Worm (Caenorhabditis elegans) whole organism, young adult: ENCODE data around the gene mig-2.

Source experiments
- F23B12.7 ChIP-seq: sonication (generic microtip); optimal IDR thresholded peaks from 2 replicates; lab custom pipeline; 2017; ENCODE audit warnings: missing genetic modification characterization, mild to moderate bottlenecking, missing compliant biosample characterization, antibody characterized with exemption, moderate library complexity; ENCODE audit not compliant: insufficient read depth
- T07F8.4 ChIP-seq: sonication (generic microtip); optimal IDR thresholded peaks from 2 replicates; lab custom pipeline; 2016; ENCODE audit warnings: mild to moderate bottlenecking, missing genetic modification characterization, moderate library complexity, missing compliant biosample characterization
- T26A5.8 ChIP-seq: sonication (generic microtip); optimal IDR thresholded peaks from 2 replicates; lab custom pipeline; 2016; ENCODE audit warnings: missing genetic modification characterization, missing compliant biosample characterization
- Y53F4B.3 ChIP-seq: fragments of 200-800 bp; sonication (Bioruptor generic); IDR thresholded peaks from 2 replicates; pipeline ENCODE4 v1.3.6; 2022; ENCODE audit warnings: missing genetic modification reagents, missing genetic modification characterization, missing compliant biosample characterization
- Y56A3A.18 ChIP-seq: fragments of 200-800 bp; sonication (Bioruptor generic); IDR thresholded peaks from 2 replicates; pipeline ENCODE4 v1.3.6; 2022; ENCODE audit warnings: missing genetic modification reagents, missing genetic modification characterization, missing compliant biosample characterization
- Y95B8A.8 ChIP-seq: fragments of 200-800 bp; sonication (Bioruptor generic); IDR thresholded peaks from 2 replicates; pipeline ENCODE4 v1.3.6; 2022; ENCODE audit warnings: missing genetic modification reagents, missing genetic modification characterization, missing compliant biosample characterization
- aptf-3 ChIP-seq: fragments of 200-800 bp; sonication (Bioruptor generic); IDR thresholded peaks from 2 replicates; pipeline ENCODE4 v1.3.6; 2022; ENCODE audit warnings: missing genetic modification characterization, missing compliant biosample characterization
- athp-1 ChIP-seq: sonication (generic microtip); optimal IDR thresholded peaks from 2 replicates; lab custom pipeline; 2017; ENCODE audit warnings: mild to moderate bottlenecking, missing genetic modification characterization, missing compliant biosample characterization
- attf-6 ChIP-seq: fragments of 200-800 bp; sonication (Bioruptor generic); IDR thresholded peaks from 2 replicates; pipeline ENCODE4 v1.3.6; 2022; ENCODE audit warnings: missing genetic modification reagents, missing genetic modification characterization, missing compliant biosample characterization
- ceh-91 ChIP-seq: fragments of 200-800 bp; sonication (Bioruptor generic); IDR thresholded peaks from 2 replicates; pipeline ENCODE4 v1.3.6; 2022; ENCODE audit warnings: missing genetic modification reagents, missing genetic modification characterization, missing compliant biosample characterization
- chd-7 ChIP-seq: sonication (generic microtip); optimal IDR thresholded peaks from 2 replicates; lab custom pipeline; 2016; ENCODE audit warnings: mild to moderate bottlenecking, missing genetic modification characterization, moderate library complexity, missing compliant biosample characterization
- die-1 ChIP-seq: sonication (generic microtip); optimal IDR thresholded peaks from 2 replicates; lab custom pipeline; 2016; ENCODE audit warnings: missing genotype, mild to moderate bottlenecking, missing genetic modification characterization, missing compliant biosample characterization
- dpl-1 ChIP-seq: fragments of 150-350 bp; optimal IDR thresholded peaks from 2 replicates; lab custom pipeline; 2014; ENCODE audit warnings: missing biosample characterization, missing genetic modification reagents, missing genetic modification characterization
- egl-44 ChIP-seq: fragments of 200-800 bp; sonication (Bioruptor generic); IDR thresholded peaks from 2 replicates; pipeline ENCODE4 v1.3.6; 2022; ENCODE audit warnings: missing genetic modification reagents, missing genetic modification characterization, missing compliant biosample characterization
- egrh-3 ChIP-seq: fragments of 200-800 bp; sonication (Bioruptor generic); IDR thresholded peaks from 2 replicates; pipeline ENCODE4 v1.3.6; 2022; ENCODE audit warnings: missing genetic modification reagents, missing genetic modification characterization, missing compliant biosample characterization
- ekl-4 ChIP-seq: fragments of 200-800 bp; sonication (Bioruptor generic); IDR thresholded peaks from 2 replicates; pipeline ENCODE4 v1.3.6; 2022; ENCODE audit warnings: missing genetic modification reagents, missing genetic modification characterization, missing compliant biosample characterization
- ets-4 ChIP-seq: fragments of 200-800 bp; sonication (Bioruptor generic); optimal IDR thresholded peaks from 2 replicates; lab custom pipeline; 2018; ENCODE audit warnings: mild to moderate bottlenecking, missing genetic modification characterization, missing compliant biosample characterization
- hmg-1.2 ChIP-seq: fragments of 200-800 bp; sonication (Bioruptor generic); IDR thresholded peaks from 2 replicates; pipeline ENCODE4 v1.3.6; 2022; ENCODE audit warnings: missing genetic modification reagents, missing genetic modification characterization, missing compliant biosample characterization
- hsf-1 ChIP-seq: fragments of 200-800 bp; sonication (Bioruptor generic); IDR thresholded peaks from 2 replicates; pipeline ENCODE4 v1.3.6; 2022; ENCODE audit warnings: missing genetic modification reagents, missing genetic modification characterization, missing compliant biosample characterization
- lag-1 ChIP-seq: fragments of 200-800 bp; sonication (Bioruptor generic); IDR thresholded peaks from 2 replicates; pipeline ENCODE4 v1.3.6; 2022; ENCODE audit warnings: missing genetic modification reagents, missing genetic modification characterization, missing compliant biosample characterization
- let-607 ChIP-seq, 2 experiments: fragments of 200-800 bp in 1 of 2; sonication (Bioruptor generic) in 1 of 2; sonication (generic microtip) in 1 of 2; optimal IDR thresholded peaks; 2 replicates each; lab custom pipeline; 2016 to 2018; ENCODE audit warnings: mild to moderate bottlenecking in 2 of 2, missing compliant biosample characterization in 2 of 2, missing genetic modification characterization in 2 of 2, moderate library complexity in 2 of 2, missing genotype in 1 of 2
- lin-26 ChIP-seq: fragments of 200-800 bp; sonication (Bioruptor generic); IDR thresholded peaks from 2 replicates; pipeline ENCODE4 v1.3.6; 2022; ENCODE audit warnings: missing genetic modification reagents, missing genetic modification characterization, missing compliant biosample characterization
- lsl-1 ChIP-seq: fragments of 200-800 bp; sonication (Bioruptor generic); optimal IDR thresholded peaks from 2 replicates; lab custom pipeline; 2018; ENCODE audit warnings: mild to moderate bottlenecking, missing genetic modification characterization, moderate library complexity, missing compliant biosample characterization
- madf-8 ChIP-seq: fragments of 200-800 bp; sonication (Bioruptor generic); conservative IDR thresholded peaks from 2 replicates; pipeline ENCODE4 v1.3.6; 2022; ENCODE audit warnings: missing genetic modification reagents, missing genetic modification characterization, missing compliant biosample characterization
- mel-28 ChIP-seq: sonication (generic microtip); optimal IDR thresholded peaks from 2 replicates; lab custom pipeline; 2016; ENCODE audit warnings: borderline replicate concordance, mild to moderate bottlenecking, missing genetic modification characterization, missing compliant biosample characterization
- repo-1 ChIP-seq: sonication (generic microtip); optimal IDR thresholded peaks from 2 replicates; lab custom pipeline; 2017; ENCODE audit warnings: mild to moderate bottlenecking, missing genetic modification characterization, missing compliant biosample characterization
- somi-1 ChIP-seq: fragments of 200-800 bp; sonication (Bioruptor generic); optimal IDR thresholded peaks from 2 replicates; lab custom pipeline; 2018; ENCODE audit warnings: mild to moderate bottlenecking, missing genetic modification characterization, missing compliant biosample characterization
- tbx-9 ChIP-seq: sonication (generic microtip); optimal IDR thresholded peaks from 2 replicates; lab custom pipeline; 2016; ENCODE audit warnings: borderline replicate concordance, missing genetic modification characterization, inconsistent platforms, missing compliant biosample characterization
- unc-62 ChIP-seq: fragments of 150-350 bp; optimal IDR thresholded peaks from 2 replicates; lab custom pipeline; 2014; ENCODE audit warnings: missing biosample characterization, missing genetic modification reagents, missing genetic modification characterization
- zfh-2 ChIP-seq: fragments of 200-800 bp; sonication (Bioruptor generic); conservative IDR thresholded peaks from 2 replicates; pipeline ENCODE4 v1.3.6; 2022; ENCODE audit warnings: missing genetic modification reagents, missing genetic modification characterization, missing compliant biosample characterization
- zim-3 ChIP-seq: sonication (generic microtip); optimal IDR thresholded peaks from 2 replicates; lab custom pipeline; 2017; ENCODE audit warnings: mild to moderate bottlenecking, missing genetic modification characterization, moderate library complexity, missing compliant biosample characterization
- ztf-25 ChIP-seq: fragments of 200-800 bp; sonication (Bioruptor generic); IDR thresholded peaks from 2 replicates; pipeline ENCODE4 v1.3.6; 2022; ENCODE audit warnings: missing genetic modification reagents, missing genetic modification characterization, missing compliant biosample characterization
- ztf-28 ChIP-seq: fragments of 200-800 bp; sonication (Bioruptor generic); IDR thresholded peaks from 2 replicates; pipeline ENCODE4 v1.3.6; 2022; ENCODE audit warnings: missing genetic modification reagents, missing genetic modification characterization, missing compliant biosample characterization

Gene mig-2

ce11 chrX:11572205-11572604 is 23.8 kb downstream of the mig-2 start, which contains the start of gene frm-3:
Gene frm-3 (plus strand): TSS chrX:11572505.
- no peak for TF ChIP-seq lin-26
- TF ChIP-seq somi-1 = no peak
- TF ChIP-seq, all 124 proteins: peak for 0

- no peak for TF ChIP-seq Y95B8A.8 (GFP tag; lab: Robert Waterston, UW)
- no peak for TF ChIP-seq ztf-28
- no peak for TF ChIP-seq unc-62 (GFP tag; lab: Kevin White, UChicago)
- TF ChIP-seq Y53F4B.3 (GFP tag; lab: Robert Waterston, UW) = no peak
- no peak for TF ChIP-seq T26A5.8 (tag; lab: Kevin White, UChicago)
- TF ChIP-seq tbx-9 = no peak
- TF ChIP-seq aptf-3 (GFP tag; lab: Robert Waterston, UW) = no peak
Observed at ce11 chrX:11574167-11574566, 25.8 kb downstream of the mig-2 start.

- TF ChIP-seq zfh-2 (peak; percentile 86), madf-8 (GFP tag; lab: Robert Waterston, UW) (no peak), ekl-4 (GFP tag; lab: Robert Waterston, UW) (no peak), egrh-3 (peak; percentile 36; the same call in 1 of the 2 replicates), die-1 (tag; lab: Kevin White, UChicago) (no peak)
Observed at ce11 chrX:11576429-11577088, 28.2 kb downstream of the mig-2 start.

ce11 chrX:11585375-11585774 is 37.0 kb downstream of the mig-2 start, which contains the start of gene abts-2:
Gene abts-2 (plus strand): TSS chrX:11585675.
- TF ChIP-seq chd-7 (tag; lab: Kevin White, UChicago) (no peak), lsl-1 (GFP tag; lab: Kevin White, UChicago) (no peak), mel-28 (tag; lab: Kevin White, UChicago) (no peak), lag-1 (GFP tag; lab: Robert Waterston, UW) (no peak), repo-1 (tag; lab: Kevin White, UChicago) (no peak), Y56A3A.18 (GFP tag; lab: Robert Waterston, UW) (no peak), ceh-91 (GFP tag; lab: Robert Waterston, UW) (no peak)
- TF ChIP-seq, all 124 proteins: peak for 0

ce11 chrX:11585894-11586293 is 37.5 kb downstream of the mig-2 start:
- no peak for TF ChIP-seq let-607 (tag; optimal IDR thresholded peaks at IDR 0.05; lab: Kevin White, UChicago)
- no peak for TF ChIP-seq madf-8 (GFP tag; lab: Robert Waterston, UW)
- no peak for TF ChIP-seq hsf-1 (GFP tag; lab: Robert Waterston, UW)
- TF ChIP-seq egl-44 (GFP tag; lab: Robert Waterston, UW) = no peak
- no peak for TF ChIP-seq ztf-25 (GFP tag; lab: Robert Waterston, UW)
- TF ChIP-seq F23B12.7 (tag; lab: Kevin White, UChicago) = no peak
- no peak for TF ChIP-seq T07F8.4 (tag; lab: Kevin White, UChicago)
- TF ChIP-seq ets-4 (GFP tag; lab: Kevin White, UChicago) = no peak
- no peak for TF ChIP-seq hmg-1.2
- no peak for TF ChIP-seq Y95B8A.8 (GFP tag; lab: Robert Waterston, UW)
- no peak for TF ChIP-seq dpl-1 (GFP tag; lab: Kevin White, UChicago)
- no peak for TF ChIP-seq athp-1 (tag; lab: Kevin White, UChicago)
- TF ChIP-seq chd-7 (tag; lab: Kevin White, UChicago) = no peak
- TF ChIP-seq attf-6 (GFP tag; lab: Robert Waterston, UW) = no peak
- no peak for TF ChIP-seq zim-3 (tag; lab: Kevin White, UChicago)
